Worm (Caenorhabditis elegans): ENCODE results near the gene T20G5.12.
A peak's percentile ranks its signal among the peaks of the same experiment; 100 is the strongest.

T20G5.12 gene

DNA sequence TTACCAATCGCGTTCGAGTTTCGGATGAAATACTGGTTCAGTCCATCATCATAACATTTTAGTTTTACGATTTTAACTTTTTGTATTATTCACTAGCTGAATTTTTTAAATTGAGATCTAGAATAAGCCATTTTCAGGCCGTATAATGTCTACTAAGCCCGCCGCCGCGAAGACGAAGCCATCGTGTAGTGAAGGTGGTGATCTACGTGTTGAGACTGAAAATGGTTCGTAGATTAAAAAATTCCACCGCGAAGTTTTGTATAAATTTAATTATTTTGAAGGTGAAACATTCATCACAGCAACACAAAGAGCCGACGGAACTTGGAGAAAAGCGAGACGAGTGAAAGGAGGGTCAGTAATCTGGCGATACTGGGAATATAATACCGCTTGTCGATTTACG lies 8.3 kb downstream of the T20G5.12 start, which contains the start of gene T20G5.9 (continued):
- TF ChIP-seq rec-8 (tag; optimal IDR thresholded peaks at IDR 0.05) = no peak
- TF ChIP-seq C06A6.2 (GFP tag; conservative IDR thresholded peaks at IDR 0.05) = no peak
- 0 out of 2 replicates have a peak, but pooled peaks have one; percentile 29 for TF ChIP-seq hsf-1 (GFP tag; IDR thresholded peaks at IDR 0.05)
- TF ChIP-seq ceh-91 (GFP tag; IDR thresholded peaks at IDR 0.05) = peak; percentile 49; the same call in 1 of the 2 replicates
- TF ChIP-seq bed-1 (GFP tag; IDR thresholded peaks at IDR 0.05) = no peak
- no peak for TF ChIP-seq hlh-12 (tag; optimal IDR thresholded peaks at IDR 0.05)
- no peak for TF ChIP-seq B0261.1 (tag; optimal IDR thresholded peaks at IDR 0.05)
- TF ChIP-seq atf-7 (tag; optimal IDR thresholded peaks at IDR 0.05) = no peak
- 0 out of 2 replicates have a peak, but pooled peaks have one; percentile 11 for TF ChIP-seq B0336.3 (GFP tag; IDR thresholded peaks at IDR 0.05)
- no peak for TF ChIP-seq zim-3 (tag; optimal IDR thresholded peaks at IDR 0.05)
- no peak for TF ChIP-seq ztf-25 (GFP tag; IDR thresholded peaks at IDR 0.05)
- TF ChIP-seq rpc-1 (optimal IDR thresholded peaks at IDR 0.05) = no peak
- no peak for TF ChIP-seq rpc-1 (tag; optimal IDR thresholded peaks at IDR 0.05)
- TF ChIP-seq madf-10 (tag; optimal IDR thresholded peaks at IDR 0.05) = no peak
- no peak for TF ChIP-seq B0035.1 (tag; optimal IDR thresholded peaks at IDR 0.05)
- TF ChIP-seq madf-3 (GFP tag; IDR thresholded peaks at IDR 0.05) = no peak
- no peak for TF ChIP-seq egl-18 (GFP tag; IDR thresholded peaks at IDR 0.05)
- TF ChIP-seq sea-2 (GFP tag; IDR thresholded peaks at IDR 0.05) = no peak
- no peak for TF ChIP-seq lin-35 (GFP tag; optimal IDR thresholded peaks at IDR 0.05)
- no peak for TF ChIP-seq let-526 (GFP tag; IDR thresholded peaks at IDR 0.05)
- TF ChIP-seq F39B2.1 (GFP tag; IDR thresholded peaks at IDR 0.05) = no peak
- TF ChIP-seq lin-40 (tag; optimal IDR thresholded peaks at IDR 0.05) = no peak
- TF ChIP-seq K11D2.4 (GFP tag; IDR thresholded peaks at IDR 0.05) = no peak
- TF ChIP-seq F57C9.4 (tag; optimal IDR thresholded peaks at IDR 0.05) = no peak
- no peak for TF ChIP-seq pbrm-1 (GFP tag; IDR thresholded peaks at IDR 0.05)
- TF ChIP-seq ceh-79 (tag; optimal IDR thresholded peaks at IDR 0.05) = no peak
- no peak for TF ChIP-seq ZK185.1 (tag; optimal IDR thresholded peaks at IDR 0.05; ENCODE audit: poor library complexity, severe bottlenecking)
- TF ChIP-seq him-1 (tag; optimal IDR thresholded peaks at IDR 0.05) = no peak
- TF ChIP-seq T07F8.4 (tag; optimal IDR thresholded peaks at IDR 0.05) = no peak
- TF ChIP-seq F33H1.4 (GFP tag; IDR thresholded peaks at IDR 0.05) = peak; percentile 42; the same call in 1 of the 2 replicates
- peak; percentile 41 for TF ChIP-seq xnd-1 (tag; optimal IDR thresholded peaks at IDR 0.05)
- TF ChIP-seq ztf-26 (tag; optimal IDR thresholded peaks at IDR 0.05) = no peak
- peak; percentile 72 for TF ChIP-seq madf-8 (GFP tag; conservative IDR thresholded peaks at IDR 0.05)
- no peak for TF ChIP-seq ceh-27 (GFP tag; optimal IDR thresholded peaks at IDR 0.05)
- no peak for TF ChIP-seq T26A5.8 (tag; optimal IDR thresholded peaks at IDR 0.05)
- TF ChIP-seq sdz-38 (tag; optimal IDR thresholded peaks at IDR 0.05) = no peak
- TF ChIP-seq hmg-20 (GFP tag; IDR thresholded peaks at IDR 0.05) = no peak
- no peak for TF ChIP-seq akir-1 (GFP tag; optimal IDR thresholded peaks at IDR 0.05)
- TF ChIP-seq gei-17 (GFP tag; optimal IDR thresholded peaks at IDR 0.05) = no peak
- TF ChIP-seq nhr-27 (tag; optimal IDR thresholded peaks at IDR 0.05) = no peak
- peak; percentile 57 for TF ChIP-seq athp-1 (tag; optimal IDR thresholded peaks at IDR 0.05)
- no peak for TF ChIP-seq dox-1 (GFP tag; IDR thresholded peaks at IDR 0.05)
- peak; percentile 69 for TF ChIP-seq efl-1 (GFP tag; optimal IDR thresholded peaks at IDR 0.05)
- no peak for TF ChIP-seq cebp-2 (GFP tag; IDR thresholded peaks at IDR 0.05)
- TF ChIP-seq somi-1 (GFP tag; optimal IDR thresholded peaks at IDR 0.05) = no peak
- peak; percentile 87 for TF ChIP-seq madf-6 (GFP tag; IDR thresholded peaks at IDR 0.05)
- no peak for TF ChIP-seq dpl-1 (GFP tag; optimal IDR thresholded peaks at IDR 0.05)
- TF ChIP-seq F37B4.10 (GFP tag; IDR thresholded peaks at IDR 0.05) = no peak
- 0 out of 2 replicates have a peak, but pooled peaks have one; percentile 25 for TF ChIP-seq mcd-1 (GFP tag; IDR thresholded peaks at IDR 0.05)
- TF ChIP-seq hmg-1.2 (GFP tag; IDR thresholded peaks at IDR 0.05) = peak; percentile 31
- 0 out of 2 replicates have a peak, but pooled peaks have one; percentile 6 for TF ChIP-seq Y53G8AR.9 (GFP tag; conservative IDR thresholded peaks at IDR 0.05)
